Fruit fly (Drosophila melanogaster) whole organism, embryonic: ENCODE measurements around the gene Atx-1.

Experiments
- CG8765 ChIP-seq: fragments of 200-800 bp; sonication (Bioruptor generic); IDR thresholded peaks from 2 replicates; pipeline ENCODE4 v1.3.6; 2022; ENCODE audit warnings: missing biosample characterization, missing genetic modification characterization
- E2f1 ChIP-seq: fragments of 200-800 bp; sonication (Bioruptor generic); IDR thresholded peaks from 2 replicates; pipeline ENCODE4 v1.3.6; 2022; ENCODE audit warnings: missing biosample characterization, missing genetic modification characterization
- Usf ChIP-seq: fragments of 200-800 bp; sonication (Bioruptor generic); optimal IDR thresholded peaks from 2 replicates; lab custom pipeline; 2017; ENCODE audit warnings: missing genotype, missing biosample characterization, missing genetic modification characterization
- sug ChIP-seq: fragments of 200-800 bp; optimal IDR thresholded peaks from 2 replicates; lab custom pipeline; 2019; ENCODE audit warnings: missing biosample characterization, mild to moderate bottlenecking, missing genetic modification characterization, moderate library complexity

dm6 chrX:6824203-6824602, 1.2 kb downstream of the Atx-1 start, which contains the start of gene nonC:
- TF ChIP-seq CG8765 (GFP tag; lab: Robert Waterston, UW) = no peak
- TF ChIP-seq E2f1 (GFP tag; lab: Robert Waterston, UW) = no peak
- TF ChIP-seq Usf = no peak
- TF ChIP-seq sug (tag; lab: Kevin White, UChicago) = no peak
